Worm (Caenorhabditis elegans): ENCODE measurements around the gene T19H5.7.
"Not testable (repeated sequence)": the region's sequence is repeated elsewhere in the genome, so short reads cannot be mapped to it uniquely, and the experiment has no call there.

DNA sequence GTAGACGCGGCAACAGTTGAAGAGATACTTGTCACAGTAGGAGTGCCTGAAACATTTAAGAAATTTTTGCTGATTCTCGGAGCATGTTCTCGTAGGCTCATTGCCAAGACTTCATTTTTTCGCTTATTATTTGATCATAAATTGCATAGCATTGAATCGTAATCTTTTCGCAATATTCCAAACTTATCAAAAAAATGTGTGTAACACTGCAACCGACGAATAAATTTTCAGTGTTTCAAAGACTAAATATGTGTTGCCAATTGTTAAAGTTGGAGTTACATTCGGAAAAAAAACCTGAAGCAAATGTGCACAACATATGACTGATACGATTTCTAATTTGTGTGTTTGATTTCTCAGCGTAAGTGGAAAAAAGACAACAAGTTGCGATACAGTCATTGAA is 20.4 kb downstream of the T19H5.7 start, which contains the start of gene R09D1.14:
- not testable (repeated sequence) for TF ChIP-seq snpc-4 (tag; optimal IDR thresholded peaks at IDR 0.05); ama-1 (optimal IDR thresholded peaks at IDR 0.05); unc-62 (GFP tag; optimal IDR thresholded peaks at IDR 0.05 in 1 of 2); unc-62 (tag; optimal IDR thresholded peaks at IDR 0.05)
